Fruit fly (Drosophila melanogaster): ENCODE results near the gene Polr2C.

The Polr2C gene

DNA sequence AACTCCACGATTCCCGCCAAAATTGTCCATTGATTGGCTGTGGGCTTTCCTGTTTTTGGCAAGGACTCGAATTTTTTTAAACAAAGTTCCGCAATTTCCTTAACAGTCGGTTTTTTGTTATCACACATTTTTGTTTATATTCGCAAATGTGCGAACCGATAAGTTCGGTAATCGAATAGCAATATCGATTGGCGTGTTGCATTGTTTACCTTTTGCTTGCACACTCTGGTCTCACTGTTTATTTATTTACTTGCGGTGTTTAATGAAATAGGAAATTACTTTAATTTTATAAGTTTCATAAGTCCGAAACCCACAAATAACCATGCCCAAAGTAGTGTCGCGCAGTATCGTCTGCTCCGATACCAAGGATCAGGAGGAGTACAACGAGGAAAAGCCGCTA lies 21.8 kb upstream of the Polr2C start, which contains the start of the genes Adat1 and CG16865:
TSS of gene Adat1 (minus strand) at position 152 of the 400 bp plus-strand sequence.
TSS of gene CG16865 (plus strand) at position 200 of the 400 bp plus-strand sequence.
- TF ChIP-seq Sp1 (GFP tag; optimal IDR thresholded peaks at IDR 0.05) (no peak), Hr83 (GFP tag; optimal IDR thresholded peaks at IDR 0.05; ENCODE audit: poor library complexity, severe bottlenecking) (peak; percentile 21), CG9705 (GFP tag; optimal IDR thresholded peaks at IDR 0.05) (peak; percentile 15), Dif (GFP tag; optimal IDR thresholded peaks at IDR 0.05; ENCODE audit: partially characterized antibody) (no peak)

DNA sequence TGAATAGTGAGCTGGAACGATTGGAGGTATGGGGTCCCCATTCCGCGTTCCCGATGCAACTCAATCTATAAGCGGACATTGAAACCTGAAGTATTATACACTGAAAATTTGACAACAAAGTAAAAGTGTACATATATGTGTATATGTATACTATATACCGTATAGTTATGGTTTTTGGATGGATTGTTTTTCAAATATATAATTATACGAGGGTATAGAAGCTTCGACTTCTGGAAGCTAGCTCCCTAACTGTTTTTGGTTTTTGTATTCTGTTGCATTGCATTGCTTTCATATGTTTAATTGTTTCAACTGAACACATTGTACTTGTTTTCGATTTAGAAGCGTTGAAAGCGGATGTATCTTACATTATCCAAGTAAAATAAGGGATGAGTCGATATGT lies 20.0 kb upstream of the Polr2C start, which contains the start of gene CG16888:
TSS of gene CG16888 (minus strand) at position 101 of the 400 bp plus-strand sequence.
- TF ChIP-seq foxo (GFP tag; optimal IDR thresholded peaks at IDR 0.05) = no peak
- TF ChIP-seq CG32264 (GFP tag; optimal IDR thresholded peaks at IDR 0.05) = no peak
- TF ChIP-seq brk (GFP tag; optimal IDR thresholded peaks at IDR 0.05) = no peak
- no peak for TF ChIP-seq Mio (GFP tag; optimal IDR thresholded peaks at IDR 0.05)
- no peak for TF ChIP-seq Sp1 (GFP tag; optimal IDR thresholded peaks at IDR 0.05)

DNA sequence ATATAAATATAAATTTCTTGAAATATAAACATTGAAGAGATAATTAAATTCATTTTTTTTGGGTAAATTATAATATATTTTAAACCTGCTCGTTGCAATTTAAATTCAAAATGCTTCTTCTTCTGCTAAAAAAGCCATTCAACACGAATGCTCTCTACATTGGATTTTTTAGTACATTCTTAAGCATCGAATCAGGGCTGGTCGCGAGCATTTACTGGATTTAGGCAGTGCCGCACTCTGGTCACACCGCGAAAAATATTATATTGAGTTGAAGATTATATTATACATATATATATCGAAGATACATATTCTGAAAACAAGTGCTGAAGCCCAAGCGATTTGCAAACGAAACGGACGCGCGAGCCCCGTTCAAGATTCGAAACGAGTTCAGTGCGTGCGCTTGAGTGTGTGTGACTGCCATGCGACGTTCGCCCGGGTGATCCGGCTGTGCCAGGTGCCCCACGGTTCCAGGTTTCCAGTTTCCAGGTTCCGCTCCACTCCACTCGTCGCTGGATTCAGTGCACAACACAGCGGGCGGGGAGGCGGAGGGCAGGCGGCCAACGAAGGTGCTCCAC lies 19.4 kb upstream of the Polr2C start, which contains the start of gene Sos:
TSS of gene Sos (plus strand) at position 213 of the 575 bp plus-strand sequence.
- TF ChIP-seq CG32264 (GFP tag; optimal IDR thresholded peaks at IDR 0.05) (no peak), Rel (GFP tag; optimal IDR thresholded peaks at IDR 0.05) (no peak), Rel (tag; optimal IDR thresholded peaks at IDR 0.05) (peak; percentile 45)

DNA sequence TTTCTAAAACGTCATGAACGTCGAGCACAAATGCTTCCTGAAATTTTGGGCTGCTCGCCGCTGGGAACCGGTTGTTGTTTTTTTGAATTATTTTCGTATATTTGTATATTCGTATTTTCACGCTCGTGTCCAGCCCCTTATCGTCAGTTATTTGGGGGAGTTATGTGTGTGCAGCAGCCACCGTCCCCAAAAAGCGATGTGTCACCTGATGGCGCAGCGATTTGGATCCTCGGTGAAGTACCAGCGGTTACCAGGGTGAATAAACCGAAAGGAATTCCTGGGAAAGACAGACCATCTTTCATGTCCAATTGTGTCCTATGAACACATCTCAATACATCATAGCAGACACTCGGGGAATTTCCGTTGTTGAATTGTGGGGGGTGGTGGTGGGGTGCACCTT lies 13.0 kb upstream of the Polr2C start:
- TF ChIP-seq Rel (GFP tag; optimal IDR thresholded peaks at IDR 0.05) = no peak
- peak; percentile 91 for TF ChIP-seq Rel (tag; optimal IDR thresholded peaks at IDR 0.05)
- no peak for TF ChIP-seq Hr83 (GFP tag; optimal IDR thresholded peaks at IDR 0.05; ENCODE audit: poor library complexity, severe bottlenecking)
- TF ChIP-seq Hnf4 (GFP tag; optimal IDR thresholded peaks at IDR 0.05) = no peak

DNA sequence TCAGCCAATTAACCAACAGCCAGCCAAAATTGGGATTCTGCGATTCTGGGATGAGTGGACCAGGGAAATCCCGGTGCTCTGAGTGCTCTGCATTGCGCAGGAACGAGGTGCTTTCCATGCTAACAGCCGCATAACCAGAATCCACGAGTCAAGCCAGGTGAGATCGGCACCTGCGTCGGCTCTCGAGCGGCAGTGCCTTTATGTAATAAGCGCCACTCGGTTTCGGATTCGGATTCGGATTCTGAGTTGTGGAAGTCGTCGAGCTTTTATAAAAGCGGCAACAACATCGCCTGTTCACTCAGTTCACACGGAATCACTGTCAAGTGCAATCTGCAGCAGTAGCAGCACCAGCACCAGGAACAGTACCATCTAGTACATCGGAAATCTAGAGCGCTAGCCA lies 12.2 kb upstream of the Polr2C start, which contains the start of gene b:
TSS of gene b (plus strand) at position 301 of the 400 bp plus-strand sequence.
- TF ChIP-seq Rel (GFP tag; optimal IDR thresholded peaks at IDR 0.05) (no peak), Rel (tag; optimal IDR thresholded peaks at IDR 0.05) (peak; percentile 79), pan (optimal IDR thresholded peaks at IDR 0.05) (no peak)

DNA sequence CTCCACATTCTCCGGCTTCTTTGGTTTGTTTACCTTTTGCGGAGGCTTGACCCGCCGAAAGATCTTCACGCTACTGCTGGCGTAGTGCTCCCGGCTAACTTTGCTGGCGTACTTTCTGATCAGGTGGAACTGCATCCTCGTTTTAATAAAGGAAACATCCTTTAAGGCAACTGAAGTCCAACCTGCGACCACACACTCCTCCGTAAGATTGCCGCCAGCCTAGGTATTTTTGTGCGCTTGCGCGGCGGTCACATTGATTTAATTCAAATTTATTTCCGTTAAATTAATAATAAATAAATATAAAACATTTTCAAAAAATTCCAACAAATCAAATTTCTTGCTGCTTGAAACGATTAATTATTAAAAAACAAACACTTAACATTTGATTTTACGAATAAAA lies 5.6 kb upstream of the Polr2C start, which contains the start of gene PolG1:
TSS of gene PolG1 (minus strand) at position 216 of the 400 bp plus-strand sequence.
- TF ChIP-seq dl (GFP tag; optimal IDR thresholded peaks at IDR 0.05; ENCODE audit: insufficient read depth in 1 of 2, partially characterized antibody in 2 of 2) (no peak), CG9705 (GFP tag; optimal IDR thresholded peaks at IDR 0.05) (no peak), brk (GFP tag; optimal IDR thresholded peaks at IDR 0.05) (no peak), dmrt93B (GFP tag; optimal IDR thresholded peaks at IDR 0.05) (no peak), pan (optimal IDR thresholded peaks at IDR 0.05) (no peak), lola (GFP tag; optimal IDR thresholded peaks at IDR 0.05) (no peak), rgr (GFP tag; optimal IDR thresholded peaks at IDR 0.05) (no peak), sv (GFP tag; optimal IDR thresholded peaks at IDR 0.05) (no peak), Hr78 (GFP tag; optimal IDR thresholded peaks at IDR 0.05) (no peak), OdsH (GFP tag; optimal IDR thresholded peaks at IDR 0.05) (no peak), ey (GFP tag; optimal IDR thresholded peaks at IDR 0.05) (no peak), Dif (GFP tag; optimal IDR thresholded peaks at IDR 0.05; ENCODE audit: partially characterized antibody) (no peak), Hr83 (GFP tag; optimal IDR thresholded peaks at IDR 0.05; ENCODE audit: poor library complexity, severe bottlenecking) (no peak), Dfd (GFP tag; optimal IDR thresholded peaks at IDR 0.05) (no peak), Rel (GFP tag; optimal IDR thresholded peaks at IDR 0.05) (no peak), Rel (tag; optimal IDR thresholded peaks at IDR 0.05) (no peak), usp (GFP tag; optimal IDR thresholded peaks at IDR 0.05) (no peak), woc (GFP tag; optimal IDR thresholded peaks at IDR 0.05) (no peak)

DNA sequence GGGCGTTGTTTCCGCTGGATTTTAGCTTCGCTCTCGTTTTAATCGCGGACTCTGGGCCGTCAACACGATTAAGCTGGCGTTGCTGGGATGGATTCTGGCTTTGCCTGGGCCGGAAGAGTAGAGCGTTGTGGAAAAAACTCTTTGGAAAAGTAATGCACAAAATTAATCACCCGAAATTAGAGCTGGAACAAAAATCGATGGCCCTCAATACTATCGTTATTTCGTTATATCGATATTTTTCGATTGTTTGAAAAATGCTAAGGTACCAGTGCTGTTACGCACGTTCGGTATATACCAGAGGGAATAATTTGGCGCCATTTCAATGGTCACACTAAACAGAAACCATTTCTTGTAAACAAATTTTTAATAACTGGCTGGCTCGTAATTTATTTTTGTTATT lies 3.6 kb upstream of the Polr2C start, which contains the start of the genes Arpc1 and Orc5:
TSS of gene Arpc1 (minus strand) at position 202 of the 400 bp plus-strand sequence.
TSS of gene Orc5 (plus strand) at position 298 of the 400 bp plus-strand sequence.
- TF ChIP-seq lola (GFP tag; optimal IDR thresholded peaks at IDR 0.05) (no peak), Rel (GFP tag; optimal IDR thresholded peaks at IDR 0.05) (no peak), Rel (tag; optimal IDR thresholded peaks at IDR 0.05) (peak; percentile 58)

Measured in whole organism, wandering third instar larva.